ENCODE assay signal across 2 worm cellular contexts in the genomic region with DNA sequence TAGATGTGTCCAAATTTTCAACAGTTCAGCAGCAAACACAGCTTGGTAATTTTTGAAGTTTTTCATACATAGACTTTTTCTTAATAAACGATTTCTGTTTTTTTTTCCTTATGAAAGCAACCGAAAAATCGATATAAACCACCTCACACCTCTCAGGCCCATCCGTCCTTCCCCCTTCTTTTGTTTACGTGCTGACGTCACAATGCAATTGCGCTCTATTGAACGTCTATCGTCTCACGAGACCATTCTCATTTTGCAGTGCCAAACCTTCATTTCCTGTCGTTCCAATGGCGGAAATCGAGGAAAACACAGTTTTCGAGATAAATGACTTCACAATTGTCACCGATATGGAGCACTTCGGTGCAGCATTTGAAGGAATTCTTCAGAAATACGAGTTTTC.
TF ChIP-seq lines count a peak whose summit lies in the region.

A gene (plus strand): TSS at position 260 of the 400 bp plus-strand sequence.

TF ChIP-seq in whole organism, L1 larva, 84 proteins besides CTCF, POLR2A, EP300 and RAD21 (continued from another document):
- TF ChIP-seq dsc-1 (tag; optimal IDR thresholded peaks at IDR 0.05; lab: Kevin White, UChicago) (peak; percentile 14), skn-1 (tag; optimal IDR thresholded peaks at IDR 0.05; lab: Kevin White, UChicago) (peak; percentile 54), lin-13 (GFP tag; optimal IDR thresholded peaks at IDR 0.05; lab: Kevin White, UChicago) (peak; percentile 68), ceh-82 (tag; optimal IDR thresholded peaks at IDR 0.05; lab: Kevin White, UChicago) (peak in 2 of 3 experiments; percentile 39 to 77), ama-1 (optimal IDR thresholded peaks at IDR 0.05; lab: Kevin White, UChicago) (peak; percentile 5), ceh-8 (GFP tag; optimal IDR thresholded peaks at IDR 0.05; lab: Kevin White, UChicago) (no peak), elt-2 (tag; optimal IDR thresholded peaks at IDR 0.05; lab: Kevin White, UChicago) (peak; percentile 1), fkh-4 (tag; optimal IDR thresholded peaks at IDR 0.05; lab: Kevin White, UChicago; ENCODE audit: borderline replicate concordance) (no peak), nhr-90 (tag; optimal IDR thresholded peaks at IDR 0.05; lab: Kevin White, UChicago; ENCODE audit: poor library complexity) (peak; percentile 49), C04F5.9 (tag; optimal IDR thresholded peaks at IDR 0.05; lab: Kevin White, UChicago) (no peak), pax-3 (tag; optimal IDR thresholded peaks at IDR 0.05; lab: Kevin White, UChicago) (no peak)

TF ChIP-seq in whole organism, L4 larva, 104 proteins besides CTCF, POLR2A, EP300 and RAD21 (continued from another document):
- peak in 1 of 2 experiments; percentile 45 for TF ChIP-seq hif-1 (tag; optimal IDR thresholded peaks at IDR 0.05; lab: Kevin White, UChicago)
- TF ChIP-seq Y48G9A.11 (GFP tag; IDR thresholded peaks at IDR 0.05; lab: Robert Waterston, UW) = no peak
- no peak for TF ChIP-seq ceh-62 (tag; optimal IDR thresholded peaks at IDR 0.05; lab: Kevin White, UChicago)
- TF ChIP-seq nhr-11 (tag; optimal IDR thresholded peaks at IDR 0.05; lab: Kevin White, UChicago) = peak; percentile 65
- TF ChIP-seq vab-7 (GFP tag; IDR thresholded peaks at IDR 0.05; lab: Robert Waterston, UW) = no peak
- no peak for TF ChIP-seq duxl-1 (tag; optimal IDR thresholded peaks at IDR 0.05; lab: Kevin White, UChicago; ENCODE audit: poor library complexity)
- peak in 1 of 2 experiments; percentile 37 for TF ChIP-seq daf-16 (GFP tag; optimal IDR thresholded peaks at IDR 0.05; lab: Kevin White, UChicago)
- TF ChIP-seq daf-16 (tag; optimal IDR thresholded peaks at IDR 0.05; lab: Kevin White, UChicago) = peak; percentile 95
- TF ChIP-seq ceh-44 (GFP tag; IDR thresholded peaks at IDR 0.05; lab: Robert Waterston, UW) = 0 out of 2 replicates have a peak, but pooled peaks have one; percentile 16
- TF ChIP-seq D1046.2 (GFP tag; IDR thresholded peaks at IDR 0.05; lab: Robert Waterston, UW) = no peak
- TF ChIP-seq jun-1 (tag; optimal IDR thresholded peaks at IDR 0.05; lab: Kevin White, UChicago) = no peak
- TF ChIP-seq ama-1 (optimal IDR thresholded peaks at IDR 0.05; lab: Kevin White, UChicago) = peak; percentile 13
- no peak for TF ChIP-seq aly-2 (tag; optimal IDR thresholded peaks at IDR 0.05; lab: Kevin White, UChicago)
- peak; percentile 58; the same call in 1 of the 2 replicates for TF ChIP-seq ctbp-1 (GFP tag; IDR thresholded peaks at IDR 0.05; lab: Robert Waterston, UW)
- TF ChIP-seq skn-1 (tag; optimal IDR thresholded peaks at IDR 0.05; lab: Kevin White, UChicago) = no peak
- TF ChIP-seq dmd-9 (GFP tag; IDR thresholded peaks at IDR 0.05; lab: Robert Waterston, UW) = no peak
- TF ChIP-seq lin-29 (GFP tag; IDR thresholded peaks at IDR 0.05; lab: Robert Waterston, UW) = no peak
- no peak for TF ChIP-seq madf-9 (GFP tag; conservative IDR thresholded peaks at IDR 0.05; lab: Robert Waterston, UW)
- TF ChIP-seq nhr-237 (tag; optimal IDR thresholded peaks at IDR 0.05; lab: Kevin White, UChicago) = no peak
